Worm (Caenorhabditis elegans): Measurements from ENCODE around the gene Y17G7B.20.

Y17G7B.20 gene

ce11 chrII:11968275-11968674 lies 11.4 kb downstream of the Y17G7B.20 start, which contains the start of gene mex-1 (continued):
- TF ChIP-seq lir-1 (GFP tag; conservative IDR thresholded peaks at IDR 0.05) (peak; percentile 66; the same call in 1 of the 2 replicates), madf-6 (GFP tag; IDR thresholded peaks at IDR 0.05) (peak; percentile 100), egl-18 (GFP tag; IDR thresholded peaks at IDR 0.05) (no peak), hmg-1.2 (GFP tag; IDR thresholded peaks at IDR 0.05) (peak; percentile 70), F57C9.4 (tag; optimal IDR thresholded peaks at IDR 0.05) (no peak), F52B5.7 (tag; optimal IDR thresholded peaks at IDR 0.05) (no peak), rpc-1 (optimal IDR thresholded peaks at IDR 0.05) (no peak), rpc-1 (tag; optimal IDR thresholded peaks at IDR 0.05) (no peak), ama-1 (optimal IDR thresholded peaks at IDR 0.05) (no peak), ama-1 (GFP tag; optimal IDR thresholded peaks at IDR 0.05) (no peak), pha-4 (tag; optimal IDR thresholded peaks at IDR 0.05) (no peak), ceh-100 (GFP tag; IDR thresholded peaks at IDR 0.05) (peak; percentile 91), cebp-1 (GFP tag; IDR thresholded peaks at IDR 0.05) (no peak), cebp-1 (tag; optimal IDR thresholded peaks at IDR 0.05) (no peak), xnd-1 (tag; optimal IDR thresholded peaks at IDR 0.05) (peak; percentile 100), tbp1 (GFP tag; optimal IDR thresholded peaks at IDR 0.05) (peak; percentile 68), atf-7 (tag; optimal IDR thresholded peaks at IDR 0.05) (no peak), nhr-90 (tag; optimal IDR thresholded peaks at IDR 0.05) (no peak), dox-1 (GFP tag; IDR thresholded peaks at IDR 0.05) (peak; percentile 90)

- TF ChIP-seq madf-6 (GFP tag; IDR thresholded peaks at IDR 0.05) (peak; percentile 51; the same call in 1 of the 2 replicates), Y56A3A.18 (GFP tag; IDR thresholded peaks at IDR 0.05) (no peak), attf-3 (GFP tag; conservative IDR thresholded peaks at IDR 0.05) (peak; percentile 81), F57A8.1 (GFP tag; optimal IDR thresholded peaks at IDR 0.05) (no peak), somi-1 (GFP tag; optimal IDR thresholded peaks at IDR 0.05) (peak; percentile 84), B0019.2 (GFP tag; conservative IDR thresholded peaks at IDR 0.05) (peak; percentile 42; the same call in 1 of the 2 replicates), lsl-1 (GFP tag; optimal IDR thresholded peaks at IDR 0.05) (peak; percentile 72), aptf-3 (GFP tag; IDR thresholded peaks at IDR 0.05) (no peak), bed-2 (GFP tag; IDR thresholded peaks at IDR 0.05) (peak; percentile 54; the same call in 1 of the 2 replicates), lir-1 (GFP tag; conservative IDR thresholded peaks at IDR 0.05) (peak; percentile 91), ztf-28 (GFP tag; IDR thresholded peaks at IDR 0.05) (peak; percentile 93), ceh-58 (GFP tag; IDR thresholded peaks at IDR 0.05) (no peak), ztf-6 (GFP tag; IDR thresholded peaks at IDR 0.05) (peak; percentile 72; the same call in 1 of the 2 replicates), attf-5 (GFP tag; optimal IDR thresholded peaks at IDR 0.05) (peak; percentile 98), let-607 (tag; optimal IDR thresholded peaks at IDR 0.05) (peak; percentile 57 to 75), lsy-27 (tag; optimal IDR thresholded peaks at IDR 0.05; ENCODE audit: borderline replicate concordance, insufficient read depth) (no peak), fkh-3 (tag; optimal IDR thresholded peaks at IDR 0.05) (no peak), cebp-2 (GFP tag; IDR thresholded peaks at IDR 0.05) (no peak), Y53G8AR.9 (GFP tag; conservative IDR thresholded peaks at IDR 0.05) (peak; percentile 85), K11D2.4 (GFP tag; IDR thresholded peaks at IDR 0.05) (peak; percentile 92), snpc-1.1 (tag; optimal IDR thresholded peaks at IDR 0.05; ENCODE audit: insufficient read depth) (no peak), ztf-18 (tag; optimal IDR thresholded peaks at IDR 0.05) (peak; percentile 54), snpc-3.4 (tag; optimal IDR thresholded peaks at IDR 0.05) (no peak), unc-130 (GFP tag; optimal IDR thresholded peaks at IDR 0.05) (peak; percentile 20), F10E7.11 (tag; optimal IDR thresholded peaks at IDR 0.05) (no peak), unc-62 (GFP tag; optimal IDR thresholded peaks at IDR 0.05) (peak; percentile 18), snpc-4 (GFP tag; optimal IDR thresholded peaks at IDR 0.05) (no peak), snpc-4 (tag; optimal IDR thresholded peaks at IDR 0.05) (peak; percentile 52 to 74 (median 67)), efl-1 (GFP tag; optimal IDR thresholded peaks at IDR 0.05) (peak; percentile 58), Y79H2A.3 (GFP tag; conservative IDR thresholded peaks at IDR 0.05) (peak; percentile 14; the same call in 1 of the 2 replicates), sea-2 (GFP tag; IDR thresholded peaks at IDR 0.05) (no peak)
These were observed 12.0 kb downstream of the Y17G7B.20 start, which contains the start of gene W03C9.5 for ce11 chrII:11967507-11968127. TSS of gene W03C9.5 (minus strand) at chrII:11967544.
